Worm (Caenorhabditis elegans): Measurements from ENCODE around the gene F58H7.1.

ce11 chrIV:961862-962261, 26.2 kb upstream of the F58H7.1 start:
- TF ChIP-seq pqm-1 (tag; optimal IDR thresholded peaks at IDR 0.05) = no peak
- TF ChIP-seq nhr-20 (tag; optimal IDR thresholded peaks at IDR 0.05) = no peak
- TF ChIP-seq egl-27 (tag; optimal IDR thresholded peaks at IDR 0.05) = no peak
- TF ChIP-seq snpc-4 (tag; optimal IDR thresholded peaks at IDR 0.05) = no peak
- TF ChIP-seq nhr-77 (tag; optimal IDR thresholded peaks at IDR 0.05) = no peak
- TF ChIP-seq xbp-1 (tag; optimal IDR thresholded peaks at IDR 0.05) = no peak
- no peak for TF ChIP-seq blmp-1 (tag; optimal IDR thresholded peaks at IDR 0.05)
